Fruit fly (Drosophila melanogaster): ENCODE results near the gene Srp14.

- no peak for TF ChIP-seq dl (GFP tag; optimal IDR thresholded peaks at IDR 0.05; ENCODE audit: insufficient read depth in 1 of 2, partially characterized antibody in 2 of 2)
- TF ChIP-seq jim (GFP tag; optimal IDR thresholded peaks at IDR 0.05): no peak
- no peak for TF ChIP-seq CG9705 (GFP tag; optimal IDR thresholded peaks at IDR 0.05)
Observed at dm6 chr3R:20549017-20549854, 30.7 kb upstream of the Srp14 start.

Data from whole organism, wandering third instar larva.